Fruit fly (Drosophila melanogaster) whole organism, prepupa: ENCODE results near the gene Prosalpha2.

Source experiments
- CG11762 ChIP-seq: fragments of 200-800 bp; sonication (Bioruptor generic); optimal IDR thresholded peaks from 3 replicates; lab custom pipeline; 2016; ENCODE audit warnings: missing biosample characterization, missing genetic modification characterization; ENCODE audit not compliant: insufficient read depth
- CG16779 ChIP-seq: fragments of 200-800 bp; sonication (Bioruptor generic); optimal IDR thresholded peaks from 3 replicates; lab custom pipeline; 2017; ENCODE audit warnings: missing biosample characterization, mild to moderate bottlenecking, missing genetic modification characterization
- CG3032 ChIP-seq: fragments of 200-800 bp; optimal IDR thresholded peaks from 2 replicates; lab custom pipeline; 2019; ENCODE audit warnings: missing biosample characterization, mild to moderate bottlenecking, missing genetic modification characterization, moderate library complexity
- CG6792 ChIP-seq: fragments of 200-800 bp; sonication (Bioruptor generic); optimal IDR thresholded peaks from 3 replicates; lab custom pipeline; 2016; ENCODE audit warnings: missing biosample characterization, missing genetic modification characterization
- CG6854 ChIP-seq: fragments of 200-800 bp; sonication (Bioruptor generic); optimal IDR thresholded peaks from 2 replicates; lab custom pipeline; 2017; ENCODE audit warnings: missing biosample characterization, mild to moderate bottlenecking, missing genetic modification characterization
- CG7368 ChIP-seq: fragments of 200-800 bp; sonication (Bioruptor generic); optimal IDR thresholded peaks from 3 replicates; lab custom pipeline; 2016; ENCODE audit warnings: missing biosample characterization, missing genetic modification characterization
- Hr38 ChIP-seq: sonication (Bioruptor generic); optimal IDR thresholded peaks from 2 replicates; lab custom pipeline; 2016; ENCODE audit warnings: missing biosample characterization, missing genetic modification characterization
- Met ChIP-seq: fragments of 200-800 bp; sonication (Bioruptor generic); optimal IDR thresholded peaks from 3 replicates; lab custom pipeline; 2016; ENCODE audit warnings: missing biosample characterization, missing genetic modification characterization
- OdsH ChIP-seq: fragments of 200-800 bp; sonication (Bioruptor generic); optimal IDR thresholded peaks from 3 replicates; lab custom pipeline; 2016; ENCODE audit warnings: missing biosample characterization, missing genetic modification characterization
- Sox15 ChIP-seq: fragments of 200-800 bp; sonication (Bioruptor generic); optimal IDR thresholded peaks from 3 replicates; lab custom pipeline; 2016; ENCODE audit warnings: missing biosample characterization, missing genetic modification characterization
- net ChIP-seq: fragments of 200-800 bp; sonication (Bioruptor generic); optimal IDR thresholded peaks from 3 replicates; lab custom pipeline; 2016; ENCODE audit warnings: missing biosample characterization, missing genetic modification characterization
- spab ChIP-seq: fragments of 200-800 bp; sonication (Bioruptor generic); optimal IDR thresholded peaks from 2 replicates; lab custom pipeline; 2017; ENCODE audit warnings: missing biosample characterization, mild to moderate bottlenecking, missing genetic modification characterization, missing genetic modification reagents
- vri ChIP-seq: fragments of 200-800 bp; sonication (Bioruptor generic); optimal IDR thresholded peaks from 3 replicates; lab custom pipeline; 2016; ENCODE audit warnings: missing biosample characterization, mild to moderate bottlenecking, missing genetic modification characterization

dm6 chr3R:12411449-12411848 lies 19.7 kb upstream of the Prosalpha2 start:
- TF ChIP-seq CG11762 (GFP tag; lab: Kevin White, UChicago) (no peak), Hr38 (GFP tag; lab: Kevin White, UChicago) (no peak), CG7368 (GFP tag; lab: Kevin White, UChicago) (no peak), net (GFP tag; lab: Kevin White, UChicago) (no peak), Met (GFP tag; lab: Kevin White, UChicago) (no peak), CG3032 (tag; lab: Kevin White, UChicago) (no peak), vri (no peak), CG6792 (GFP tag; lab: Kevin White, UChicago) (no peak), Sox15 (GFP tag; lab: Kevin White, UChicago) (no peak), CG6854 (GFP tag; lab: Kevin White, UChicago) (no peak), OdsH (GFP tag; lab: Kevin White, UChicago) (no peak), spab (GFP tag; lab: Kevin White, UChicago) (no peak), CG16779 (no peak)
